Fruit fly (Drosophila melanogaster) whole organism, prepupa: ENCODE data around the gene ppk30.

Source experiments
- Blimp-1 ChIP-seq: fragments of 200-800 bp; sonication (Bioruptor generic); optimal IDR thresholded peaks from 3 replicates; lab custom pipeline; 2017; ENCODE audit warnings: missing biosample characterization, missing genetic modification characterization, mild to moderate bottlenecking, moderate library complexity, missing genetic modification reagents
- CG10669 ChIP-seq: fragments of 200-800 bp; sonication (Bioruptor generic); optimal IDR thresholded peaks from 3 replicates; lab custom pipeline; 2018; ENCODE audit warnings: missing biosample characterization, mild to moderate bottlenecking, missing genetic modification characterization, moderate library complexity
- CG11294 ChIP-seq: fragments of 200-800 bp; sonication (Bioruptor generic); IDR thresholded peaks from 2 replicates; pipeline ENCODE4 v1.3.6; 2022; ENCODE audit warnings: missing biosample characterization, missing genetic modification characterization
- CG11762 ChIP-seq: fragments of 200-800 bp; sonication (Bioruptor generic); optimal IDR thresholded peaks from 3 replicates; lab custom pipeline; 2016; ENCODE audit warnings: missing biosample characterization, missing genetic modification characterization; ENCODE audit not compliant: insufficient read depth
- CG11902 ChIP-seq: fragments of 200-800 bp; sonication (Bioruptor generic); optimal IDR thresholded peaks from 3 replicates; lab custom pipeline; 2016; ENCODE audit warnings: missing biosample characterization, missing genetic modification characterization
- CG3032 ChIP-seq: fragments of 200-800 bp; optimal IDR thresholded peaks from 2 replicates; lab custom pipeline; 2019; ENCODE audit warnings: missing biosample characterization, mild to moderate bottlenecking, missing genetic modification characterization, moderate library complexity
- CG31627 ChIP-seq: fragments of 200-800 bp; sonication (Bioruptor generic); optimal IDR thresholded peaks from 3 replicates; lab custom pipeline; 2016; ENCODE audit warnings: missing biosample characterization, missing genetic modification characterization
- CG32006 ChIP-seq: fragments of 200-800 bp; sonication (Bioruptor generic); optimal IDR thresholded peaks from 3 replicates; lab custom pipeline; 2017; ENCODE audit warnings: missing biosample characterization, mild to moderate bottlenecking, missing genetic modification characterization
- CG34406 ChIP-seq: fragments of 200-800 bp; sonication (Bioruptor generic); optimal IDR thresholded peaks from 3 replicates; lab custom pipeline; 2016; ENCODE audit warnings: missing biosample characterization, missing genetic modification characterization
- CG3919 ChIP-seq: fragments of 200-800 bp; sonication (Bioruptor generic); optimal IDR thresholded peaks from 3 replicates; lab custom pipeline; 2016; ENCODE audit warnings: missing biosample characterization, missing genetic modification characterization
- CG4318 ChIP-seq: fragments of 200-800 bp; sonication (Bioruptor generic); optimal IDR thresholded peaks from 3 replicates; lab custom pipeline; 2017; ENCODE audit warnings: missing biosample characterization, mild to moderate bottlenecking, missing genetic modification characterization
- CG6792 ChIP-seq: fragments of 200-800 bp; sonication (Bioruptor generic); optimal IDR thresholded peaks from 3 replicates; lab custom pipeline; 2016; ENCODE audit warnings: missing biosample characterization, missing genetic modification characterization
- CG6808 ChIP-seq: fragments of 200-800 bp; sonication (Bioruptor generic); optimal IDR thresholded peaks from 3 replicates; lab custom pipeline; 2017; ENCODE audit warnings: missing biosample characterization, missing genetic modification characterization, mild to moderate bottlenecking, moderate library complexity, missing genetic modification reagents
- CG6854 ChIP-seq: fragments of 200-800 bp; sonication (Bioruptor generic); optimal IDR thresholded peaks from 2 replicates; lab custom pipeline; 2017; ENCODE audit warnings: missing biosample characterization, mild to moderate bottlenecking, missing genetic modification characterization
- CG7368 ChIP-seq: fragments of 200-800 bp; sonication (Bioruptor generic); optimal IDR thresholded peaks from 3 replicates; lab custom pipeline; 2016; ENCODE audit warnings: missing biosample characterization, missing genetic modification characterization
- CG8119 ChIP-seq: fragments of 200-800 bp; sonication (Bioruptor generic); IDR thresholded peaks from 3 replicates; pipeline ENCODE4 v1.3.6; 2022; ENCODE audit warnings: missing biosample characterization, missing genetic modification characterization
- CG8319 ChIP-seq: fragments of 200-800 bp; sonication (Bioruptor generic); optimal IDR thresholded peaks from 3 replicates; lab custom pipeline; 2016; ENCODE audit warnings: missing biosample characterization, missing genetic modification characterization
- CG8632 ChIP-seq: fragments of 200-800 bp; sonication (Bioruptor generic); optimal IDR thresholded peaks from 3 replicates; lab custom pipeline; 2016; ENCODE audit warnings: missing biosample characterization, missing genetic modification characterization
- CG9139 ChIP-seq: fragments of 200-800 bp; sonication (Bioruptor generic); optimal IDR thresholded peaks from 3 replicates; lab custom pipeline; 2017; ENCODE audit warnings: missing biosample characterization, mild to moderate bottlenecking, missing genetic modification characterization
- Eip75B ChIP-seq: fragments of 200-800 bp; sonication (Bioruptor generic); optimal IDR thresholded peaks from 3 replicates; lab custom pipeline; 2016; ENCODE audit warnings: missing biosample characterization, missing genetic modification characterization
- Eip78C ChIP-seq: fragments of 200-800 bp; sonication (Bioruptor generic); peaks from one replicate; lab custom pipeline; 2016; ENCODE audit warnings: missing biosample characterization, missing genetic modification characterization
- Ets21C ChIP-seq: fragments of 200-800 bp; sonication (Bioruptor generic); optimal IDR thresholded peaks from 3 replicates; lab custom pipeline; 2016; ENCODE audit warnings: missing biosample characterization, missing genetic modification characterization
- Ets96B ChIP-seq: fragments of 200-800 bp; optimal IDR thresholded peaks from 2 replicates; lab custom pipeline; 2019; ENCODE audit warnings: missing biosample characterization, mild to moderate bottlenecking, missing genetic modification characterization, moderate library complexity
- Hr39 ChIP-seq: fragments of 200-800 bp; sonication (Bioruptor generic); optimal IDR thresholded peaks from 2 replicates; lab custom pipeline; 2016; ENCODE audit warnings: missing biosample characterization, missing genetic modification characterization
- Hr4 ChIP-seq: fragments of 200-800 bp; sonication (Bioruptor generic); optimal IDR thresholded peaks from 3 replicates; lab custom pipeline; 2016; ENCODE audit warnings: missing biosample characterization, missing genetic modification characterization
- Lpt ChIP-seq: fragments of 200-800 bp; sonication (Bioruptor generic); optimal IDR thresholded peaks from 3 replicates; lab custom pipeline; 2016; ENCODE audit warnings: missing biosample characterization, missing genetic modification characterization
- Met ChIP-seq: fragments of 200-800 bp; sonication (Bioruptor generic); optimal IDR thresholded peaks from 3 replicates; lab custom pipeline; 2016; ENCODE audit warnings: missing biosample characterization, missing genetic modification characterization
- OdsH ChIP-seq: fragments of 200-800 bp; sonication (Bioruptor generic); optimal IDR thresholded peaks from 3 replicates; lab custom pipeline; 2016; ENCODE audit warnings: missing biosample characterization, missing genetic modification characterization
- Smox ChIP-seq: fragments of 200-800 bp; sonication (Bioruptor generic); optimal IDR thresholded peaks from 3 replicates; lab custom pipeline; 2016; ENCODE audit warnings: missing biosample characterization, missing genetic modification characterization
- Sox102F ChIP-seq: fragments of 200-800 bp; sonication (Bioruptor generic); optimal IDR thresholded peaks from 2 replicates; lab custom pipeline; 2016; ENCODE audit warnings: missing biosample characterization, mild to moderate bottlenecking, missing genetic modification characterization
- Sox14 ChIP-seq: fragments of 200-800 bp; sonication (Bioruptor generic); optimal IDR thresholded peaks from 3 replicates; lab custom pipeline; 2016; ENCODE audit warnings: missing biosample characterization, missing genetic modification characterization
- Sox15 ChIP-seq: fragments of 200-800 bp; sonication (Bioruptor generic); optimal IDR thresholded peaks from 3 replicates; lab custom pipeline; 2016; ENCODE audit warnings: missing biosample characterization, missing genetic modification characterization
- achi ChIP-seq: fragments of 200-800 bp; sonication (Bioruptor generic); optimal IDR thresholded peaks from 3 replicates; lab custom pipeline; 2016; ENCODE audit warnings: missing biosample characterization, missing genetic modification characterization
- acj6 ChIP-seq: fragments of 200-800 bp; sonication (Bioruptor generic); optimal IDR thresholded peaks from 3 replicates; lab custom pipeline; 2016; ENCODE audit warnings: missing biosample characterization, missing genetic modification characterization
- cyc ChIP-seq: fragments of 200-800 bp; sonication (Bioruptor generic); optimal IDR thresholded peaks from 3 replicates; lab custom pipeline; 2016; ENCODE audit warnings: missing biosample characterization, missing genetic modification characterization
- dac ChIP-seq: fragments of 200-800 bp; sonication (Bioruptor generic); optimal IDR thresholded peaks from 2 replicates; lab custom pipeline; 2017; ENCODE audit warnings: missing biosample characterization, mild to moderate bottlenecking, missing genetic modification characterization
- dsx ChIP-seq: fragments of 200-800 bp; optimal IDR thresholded peaks from 3 replicates; lab custom pipeline; 2019; ENCODE audit warnings: missing biosample characterization, mild to moderate bottlenecking, missing genetic modification characterization, moderate library complexity; ENCODE audit not compliant: poor library complexity, severe bottlenecking
- eg ChIP-seq: fragments of 200-800 bp; sonication (Bioruptor generic); IDR thresholded peaks from 3 replicates; pipeline ENCODE4 v1.3.6; 2022; ENCODE audit warnings: missing biosample characterization, missing genetic modification characterization
- esn ChIP-seq: fragments of 200-800 bp; sonication (Bioruptor generic); optimal IDR thresholded peaks from 2 replicates; lab custom pipeline; 2016; ENCODE audit warnings: missing biosample characterization, mild to moderate bottlenecking, missing genetic modification characterization, moderate library complexity
- fd85E ChIP-seq: fragments of 200-800 bp; sonication (Bioruptor generic); optimal IDR thresholded peaks from 3 replicates; lab custom pipeline; 2016; ENCODE audit warnings: missing biosample characterization, missing genetic modification characterization
- fkh ChIP-seq: fragments of 200-800 bp; sonication (Bioruptor generic); optimal IDR thresholded peaks from 3 replicates; lab custom pipeline; 2017; ENCODE audit warnings: missing biosample characterization, mild to moderate bottlenecking, missing genetic modification characterization, moderate library complexity
- lz ChIP-seq: fragments of 200-800 bp; sonication (Bioruptor generic); optimal IDR thresholded peaks from 3 replicates; lab custom pipeline; 2016; ENCODE audit warnings: missing biosample characterization, missing genetic modification characterization
- net ChIP-seq: fragments of 200-800 bp; sonication (Bioruptor generic); optimal IDR thresholded peaks from 3 replicates; lab custom pipeline; 2016; ENCODE audit warnings: missing biosample characterization, missing genetic modification characterization
- pdm3 ChIP-seq: fragments of 200-800 bp; sonication (Bioruptor generic); optimal IDR thresholded peaks from 3 replicates; lab custom pipeline; 2016; ENCODE audit warnings: missing biosample characterization, missing genetic modification characterization
- salr ChIP-seq, 2 experiments: fragments of 200-800 bp; sonication (Bioruptor generic); optimal IDR thresholded peaks; 3 replicates each; lab custom pipeline; 2016 to 2018; ENCODE audit warnings: missing biosample characterization in 2 of 2, missing genetic modification characterization in 2 of 2, mild to moderate bottlenecking in 1 of 2
- spab ChIP-seq: fragments of 200-800 bp; sonication (Bioruptor generic); optimal IDR thresholded peaks from 2 replicates; lab custom pipeline; 2017; ENCODE audit warnings: missing biosample characterization, mild to moderate bottlenecking, missing genetic modification characterization, missing genetic modification reagents
- ss ChIP-seq, 2 experiments: fragments of 200-800 bp; sonication (Bioruptor generic); optimal IDR thresholded peaks; 2 replicates in 1 of 2; 3 replicates in 1 of 2; lab custom pipeline; 2017 to 2018; ENCODE audit warnings: mild to moderate bottlenecking in 2 of 2, missing biosample characterization in 2 of 2, missing genetic modification characterization in 2 of 2, moderate library complexity in 1 of 2
- svp ChIP-seq: fragments of 200-800 bp; sonication (Bioruptor generic); peaks from one replicate; lab custom pipeline; 2016; ENCODE audit warnings: missing biosample characterization, missing genetic modification characterization
- vri ChIP-seq: fragments of 200-800 bp; sonication (Bioruptor generic); optimal IDR thresholded peaks from 3 replicates; lab custom pipeline; 2016; ENCODE audit warnings: missing biosample characterization, mild to moderate bottlenecking, missing genetic modification characterization

ppk30 gene

DNA sequence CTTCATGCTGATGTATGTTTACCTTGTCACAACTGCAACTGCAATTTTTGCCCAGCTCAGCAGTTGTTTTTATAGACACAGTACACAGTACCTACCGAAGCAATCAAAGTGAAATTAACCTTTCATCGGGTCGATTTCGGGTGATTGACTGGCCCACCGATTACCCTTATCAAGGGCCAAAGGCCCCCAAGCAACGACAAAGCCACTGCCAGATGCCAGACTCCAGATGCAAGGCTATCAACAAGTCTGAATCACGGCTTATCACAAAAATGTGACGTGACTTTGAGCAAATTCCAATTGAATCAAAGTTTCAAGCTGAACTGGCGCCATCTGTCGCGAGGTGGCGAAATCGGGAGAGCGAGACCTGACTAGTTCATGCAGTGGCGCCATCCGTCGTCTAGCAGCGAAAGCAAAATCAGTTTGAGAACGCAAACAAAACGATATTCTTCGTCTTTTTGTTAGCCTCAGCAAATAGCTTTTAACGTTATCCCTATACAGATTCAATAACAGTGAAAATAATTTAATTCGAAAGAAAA lies 47.9 kb downstream of the ppk30 start, which contains the start of gene Obp99b (continued):
- TF ChIP-seq cyc (GFP tag; lab: Kevin White, UChicago): peak; percentile 61
- TF ChIP-seq Hr39 (GFP tag; lab: Kevin White, UChicago): peak; percentile 53
- peak; percentile 37 for TF ChIP-seq CG11762 (GFP tag; lab: Kevin White, UChicago)
- peak; percentile 79 for TF ChIP-seq OdsH (GFP tag; lab: Kevin White, UChicago)
- TF ChIP-seq Hr4 (GFP tag; lab: Kevin White, UChicago): peak; percentile 74
- TF ChIP-seq spab (GFP tag; lab: Kevin White, UChicago): peak; percentile 53
- peak; percentile 41 for TF ChIP-seq Sox102F (GFP tag; lab: Kevin White, UChicago)
- peak; percentile 68 for TF ChIP-seq CG6808 (GFP tag; lab: Kevin White, UChicago)
- peak in 1 of 2 experiments; percentile 74 for TF ChIP-seq salr (GFP tag; optimal IDR thresholded peaks at IDR 0.05; lab: Kevin White, UChicago)
- peak; percentile 51 to 80 for TF ChIP-seq ss (GFP tag; optimal IDR thresholded peaks at IDR 0.05; lab: Kevin White, UChicago)
- peak; percentile 5 for TF ChIP-seq CG4318 (GFP tag; lab: Kevin White, UChicago)
- peak; percentile 45 for TF ChIP-seq CG34406 (GFP tag; lab: Kevin White, UChicago)
- peak; percentile 7 for TF ChIP-seq CG11902 (GFP tag; lab: Kevin White, UChicago)
- TF ChIP-seq pdm3 (GFP tag; lab: Kevin White, UChicago): peak; percentile 79
- peak; percentile 100 for TF ChIP-seq svp
- peak; percentile 50 for TF ChIP-seq Ets96B (tag; lab: Kevin White, UChicago)
- TF ChIP-seq Sox14 (GFP tag; lab: Kevin White, UChicago): peak; percentile 72
- peak; percentile 29; the same call in 1 of the 3 replicates for TF ChIP-seq CG8119 (GFP tag; lab: Robert Waterston, UW)
- TF ChIP-seq esn: peak; percentile 69
- peak; percentile 44 for TF ChIP-seq CG6792 (GFP tag; lab: Kevin White, UChicago)
- no peak for TF ChIP-seq CG6854 (GFP tag; lab: Kevin White, UChicago)
- TF ChIP-seq eg (GFP tag; lab: Robert Waterston, UW): peak; percentile 76
- peak; percentile 41 for TF ChIP-seq Lpt
- TF ChIP-seq Met: peak; percentile 77
- peak; percentile 80 for TF ChIP-seq net (GFP tag; lab: Kevin White, UChicago)
- no peak for TF ChIP-seq Ets21C
- no peak for TF ChIP-seq Sox15 (GFP tag; lab: Kevin White, UChicago)
- TF ChIP-seq acj6: peak; percentile 78
- TF ChIP-seq dac: peak; percentile 86
- TF ChIP-seq CG10669 (GFP tag; lab: Kevin White, UChicago): peak; percentile 68
- peak; percentile 91 for TF ChIP-seq CG3919 (GFP tag; lab: Kevin White, UChicago)
- peak; percentile 48 for TF ChIP-seq CG9139
- peak; percentile 78 for TF ChIP-seq CG7368
- peak; percentile 53 for TF ChIP-seq vri (GFP tag; lab: Kevin White, UChicago)
- peak; percentile 67 for TF ChIP-seq achi (GFP tag; lab: Kevin White, UChicago)

DNA sequence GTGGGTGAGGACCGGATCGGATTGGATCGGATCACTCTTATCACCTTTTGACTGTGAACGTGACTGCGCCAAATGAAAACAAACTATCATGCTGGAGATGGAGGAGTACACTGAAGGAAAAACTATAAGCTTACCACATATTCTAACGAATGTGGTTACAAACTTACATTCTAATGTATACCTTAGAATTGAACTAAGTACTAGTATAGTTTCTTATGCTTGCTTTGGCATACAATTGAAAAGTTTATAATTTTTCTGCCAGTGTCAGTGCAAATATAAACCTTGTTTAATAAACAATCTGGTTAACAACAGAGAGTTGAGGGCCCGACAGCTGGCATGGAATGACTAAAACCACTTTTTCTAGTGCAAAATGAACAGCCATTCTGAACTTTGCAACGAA lies 48.6 kb downstream of the ppk30 start:
- no peak for TF ChIP-seq lz (GFP tag; lab: Kevin White, UChicago)
- TF ChIP-seq Sox102F (GFP tag; lab: Kevin White, UChicago): no peak
- TF ChIP-seq svp: no peak
- TF ChIP-seq CG8632 (GFP tag; lab: Kevin White, UChicago): no peak
- TF ChIP-seq spab (GFP tag; lab: Kevin White, UChicago): no peak
- TF ChIP-seq CG8319 (GFP tag; lab: Kevin White, UChicago): no peak
- peak; percentile 22 for TF ChIP-seq fkh (GFP tag; lab: Kevin White, UChicago)
- TF ChIP-seq fd85E (GFP tag; lab: Kevin White, UChicago): no peak
- TF ChIP-seq dsx: no peak
- TF ChIP-seq Ets96B (tag; lab: Kevin White, UChicago): no peak
- no peak for TF ChIP-seq Eip75B (GFP tag; lab: Kevin White, UChicago)
- TF ChIP-seq CG11294: peak; percentile 33; the same call in 1 of the 2 replicates
- peak; percentile 4 for TF ChIP-seq CG3032
- TF ChIP-seq CG32006 (GFP tag; lab: Kevin White, UChicago): peak; percentile 47
- peak; percentile 5 for TF ChIP-seq Eip78C (GFP tag; lab: Kevin White, UChicago)
- TF ChIP-seq Blimp-1: no peak
- TF ChIP-seq CG31627 (GFP tag; lab: Kevin White, UChicago): no peak
- TF ChIP-seq ss (GFP tag; optimal IDR thresholded peaks at IDR 0.05; lab: Kevin White, UChicago): no peak
- TF ChIP-seq pdm3 (GFP tag; lab: Kevin White, UChicago): no peak
- TF ChIP-seq Smox: no peak
- peak; percentile 24 for TF ChIP-seq Lpt
- TF ChIP-seq CG6808 (GFP tag; lab: Kevin White, UChicago): no peak
- peak; percentile 57; the same call in 2 of the 3 replicates for TF ChIP-seq CG8119 (GFP tag; lab: Robert Waterston, UW)
- TF ChIP-seq dac: peak; percentile 27
- TF ChIP-seq Met: no peak
- TF ChIP-seq acj6: no peak
- TF ChIP-seq salr (GFP tag; optimal IDR thresholded peaks at IDR 0.05; lab: Kevin White, UChicago): no peak
